Fruit fly (Drosophila melanogaster) whole organism, embryonic: Measurements from ENCODE around the gene Elp4.
A peak's percentile ranks its signal among the peaks of the same experiment; 100 is the strongest.

Source experiments
- Bgb ChIP-seq: fragments of 200-800 bp; sonication (Bioruptor generic); IDR thresholded peaks from 2 replicates; pipeline ENCODE4 v1.3.6; 2022; ENCODE audit warnings: missing biosample characterization, missing genetic modification characterization; ENCODE audit not compliant: partially characterized antibody
- CG10654 ChIP-seq: fragments of 200-800 bp; sonication (Bioruptor generic); optimal IDR thresholded peaks from 2 replicates; lab custom pipeline; 2016; ENCODE audit warnings: missing biosample characterization, missing genetic modification characterization
- CG10979 ChIP-seq: fragments of 200-800 bp; sonication (Bioruptor generic); optimal IDR thresholded peaks from 2 replicates; lab custom pipeline; 2018; ENCODE audit warnings: missing biosample characterization, mild to moderate bottlenecking, missing genetic modification characterization, moderate library complexity
- CG11093 ChIP-seq: fragments of 200-800 bp; sonication (Bioruptor generic); IDR thresholded peaks from 3 replicates; pipeline ENCODE4 v1.3.6; 2022; ENCODE audit warnings: missing biosample characterization, missing genetic modification characterization
- CG11398 ChIP-seq: fragments of 200-800 bp; sonication (Bioruptor generic); optimal IDR thresholded peaks from 2 replicates; lab custom pipeline; 2016; ENCODE audit warnings: missing biosample characterization, missing genetic modification characterization
- CG11696 ChIP-seq: fragments of 200-800 bp; sonication (Bioruptor generic); IDR thresholded peaks from 2 replicates; pipeline ENCODE4 v1.3.6; 2022; ENCODE audit warnings: missing biosample characterization, missing genetic modification characterization
- CG12155 ChIP-seq: fragments of 200-800 bp; sonication (Bioruptor generic); optimal IDR thresholded peaks from 3 replicates; lab custom pipeline; 2016; ENCODE audit warnings: missing biosample characterization, missing genetic modification characterization
- CG1529 ChIP-seq: fragments of 200-800 bp; sonication (Bioruptor generic); optimal IDR thresholded peaks from 3 replicates; lab custom pipeline; 2018; ENCODE audit warnings: missing biosample characterization, missing genetic modification characterization
- CG17802 ChIP-seq: fragments of 200-800 bp; sonication (Bioruptor generic); optimal IDR thresholded peaks from 2 replicates; lab custom pipeline; 2018; ENCODE audit warnings: missing biosample characterization, mild to moderate bottlenecking, missing genetic modification characterization, moderate library complexity
- CG2875 ChIP-seq: fragments of 200-800 bp; sonication (Bioruptor generic); optimal IDR thresholded peaks from 2 replicates; lab custom pipeline; 2017; ENCODE audit warnings: missing biosample characterization, mild to moderate bottlenecking, missing genetic modification characterization, missing genetic modification reagents
- CG31224 ChIP-seq: fragments of 200-800 bp; sonication (Bioruptor generic); IDR thresholded peaks from 2 replicates; pipeline ENCODE4 v1.3.6; 2022; ENCODE audit warnings: missing biosample characterization, missing genetic modification characterization
- CG31365 ChIP-seq: fragments of 200-800 bp; sonication (Bioruptor generic); optimal IDR thresholded peaks from 2 replicates; lab custom pipeline; 2018; ENCODE audit warnings: missing biosample characterization, mild to moderate bottlenecking, missing genetic modification characterization
- CG42726 ChIP-seq: fragments of 200-800 bp; sonication (Bioruptor generic); IDR thresholded peaks from 2 replicates; pipeline ENCODE4 v1.3.6; 2022; ENCODE audit warnings: missing biosample characterization, missing genetic modification characterization; ENCODE audit not compliant: partially characterized antibody
- CG4282 ChIP-seq: fragments of 200-800 bp; sonication (Bioruptor generic); optimal IDR thresholded peaks from 2 replicates; lab custom pipeline; 2016; ENCODE audit warnings: missing biosample characterization, missing genetic modification characterization
- CG4424 ChIP-seq: fragments of 200-800 bp; sonication (Bioruptor generic); optimal IDR thresholded peaks from 3 replicates; lab custom pipeline; 2016; ENCODE audit warnings: missing biosample characterization, missing genetic modification characterization
- CG5953 ChIP-seq: fragments of 200-800 bp; sonication (Bioruptor generic); IDR thresholded peaks from 2 replicates; pipeline ENCODE4 v1.3.6; 2022; ENCODE audit warnings: missing biosample characterization, missing genetic modification characterization
- CG6654 ChIP-seq: fragments of 200-800 bp; sonication (Bioruptor generic); optimal IDR thresholded peaks from 2 replicates; lab custom pipeline; 2017; ENCODE audit warnings: missing biosample characterization, mild to moderate bottlenecking, missing genetic modification characterization
- CG7271 ChIP-seq: fragments of 200-800 bp; sonication (Bioruptor generic); optimal IDR thresholded peaks from 2 replicates; lab custom pipeline; 2018; ENCODE audit warnings: missing biosample characterization, mild to moderate bottlenecking, missing genetic modification characterization, moderate library complexity
- Drgx ChIP-seq: fragments of 200-800 bp; sonication (Bioruptor generic); IDR thresholded peaks from 2 replicates; pipeline ENCODE4 v1.3.6; 2022; ENCODE audit warnings: missing biosample characterization, missing genetic modification characterization
- Fer3 ChIP-seq: fragments of 200-800 bp; sonication (Bioruptor generic); optimal IDR thresholded peaks from 2 replicates; lab custom pipeline; 2018; ENCODE audit warnings: missing biosample characterization, mild to moderate bottlenecking, missing genetic modification characterization, moderate library complexity
- HLH54F ChIP-seq: fragments of 200-800 bp; sonication (Bioruptor generic); optimal IDR thresholded peaks from 3 replicates; lab custom pipeline; 2016; ENCODE audit warnings: missing biosample characterization, missing genetic modification characterization
- HLHmδ ChIP-seq: fragments of 200-800 bp; sonication (Bioruptor generic); optimal IDR thresholded peaks from 2 replicates; lab custom pipeline; 2018; ENCODE audit warnings: missing biosample characterization, mild to moderate bottlenecking, missing genetic modification characterization, moderate library complexity
- Hsf ChIP-seq: fragments of 200-800 bp; sonication (Bioruptor generic); optimal IDR thresholded peaks from 3 replicates; lab custom pipeline; 2016; ENCODE audit warnings: missing biosample characterization, missing genetic modification characterization
- Lim3 ChIP-seq: fragments of 200-800 bp; sonication (Bioruptor generic); IDR thresholded peaks from 2 replicates; pipeline ENCODE4 v1.3.6; 2022; ENCODE audit warnings: missing biosample characterization, missing genetic modification characterization
- MTF-1 ChIP-seq: fragments of 200-800 bp; sonication (Bioruptor generic); optimal IDR thresholded peaks from 2 replicates; lab custom pipeline; 2018; ENCODE audit warnings: missing biosample characterization, mild to moderate bottlenecking, missing genetic modification characterization, borderline replicate concordance
- Ravus ChIP-seq: fragments of 200-800 bp; sonication (Bioruptor generic); IDR thresholded peaks from 2 replicates; pipeline ENCODE4 v1.3.6; 2022; ENCODE audit warnings: missing biosample characterization, missing genetic modification characterization
- Side ChIP-seq: fragments of 200-800 bp; sonication (Bioruptor generic); optimal IDR thresholded peaks from 2 replicates; lab custom pipeline; 2016; ENCODE audit warnings: missing biosample characterization, missing genetic modification characterization
- Sin3A ChIP-seq: fragments of >200 bp; optimal IDR thresholded peaks from 2 replicates; lab custom pipeline; 2018
- Sox102F ChIP-seq: fragments of 200-800 bp; sonication (Bioruptor generic); optimal IDR thresholded peaks from 2 replicates; lab custom pipeline; 2018; ENCODE audit warnings: missing biosample characterization, mild to moderate bottlenecking, missing genetic modification characterization, moderate library complexity
- chinmo ChIP-seq: fragments of 200-800 bp; sonication (Bioruptor generic); IDR thresholded peaks from 4 replicates; pipeline ENCODE4 v1.3.6; 2022; ENCODE audit warnings: missing biosample characterization, missing genetic modification characterization; ENCODE audit not compliant: partially characterized antibody
- chn ChIP-seq: fragments of 200-800 bp; sonication (Bioruptor generic); optimal IDR thresholded peaks from 2 replicates; lab custom pipeline; 2016; ENCODE audit warnings: missing biosample characterization, missing genetic modification characterization
- crp ChIP-seq, 2 experiments: fragments of 200-800 bp; sonication (Bioruptor generic); optimal IDR thresholded peaks; 2 replicates in 1 of 2; 3 replicates in 1 of 2; lab custom pipeline; 2017; ENCODE audit warnings: missing biosample characterization in 2 of 2, missing genetic modification characterization in 2 of 2, mild to moderate bottlenecking in 1 of 2, moderate library complexity in 1 of 2
- disco-r ChIP-seq: fragments of 200-800 bp; sonication (Bioruptor generic); optimal IDR thresholded peaks from 2 replicates; lab custom pipeline; 2016; ENCODE audit warnings: missing biosample characterization, missing genetic modification characterization
- ems ChIP-seq: fragments of 200-800 bp; sonication (Bioruptor generic); optimal IDR thresholded peaks from 3 replicates; lab custom pipeline; 2016; ENCODE audit warnings: missing biosample characterization, missing genetic modification characterization
- fd102C ChIP-seq: fragments of 200-800 bp; sonication (Bioruptor generic); optimal IDR thresholded peaks from 2 replicates; lab custom pipeline; 2018; ENCODE audit warnings: missing biosample characterization, mild to moderate bottlenecking, missing genetic modification characterization, moderate library complexity
- fd3F ChIP-seq: fragments of 200-800 bp; sonication (Bioruptor generic); optimal IDR thresholded peaks from 2 replicates; lab custom pipeline; 2018; ENCODE audit warnings: missing biosample characterization, mild to moderate bottlenecking, missing genetic modification characterization, moderate library complexity
- gem ChIP-seq: fragments of 200-800 bp; sonication (Bioruptor generic); optimal IDR thresholded peaks from 2 replicates; lab custom pipeline; 2019; ENCODE audit warnings: missing biosample characterization, mild to moderate bottlenecking, missing genetic modification characterization, moderate library complexity
- inv ChIP-seq: fragments of 200-800 bp; sonication (Bioruptor generic); IDR thresholded peaks from 2 replicates; pipeline ENCODE4 v1.3.6; 2022; ENCODE audit warnings: missing biosample characterization, missing genetic modification characterization; ENCODE audit not compliant: partially characterized antibody
- knrl ChIP-seq: fragments of 200-800 bp; sonication (Bioruptor generic); IDR thresholded peaks from 3 replicates; pipeline ENCODE4 v1.3.6; 2022; ENCODE audit warnings: missing biosample characterization, missing genetic modification characterization; ENCODE audit not compliant: partially characterized antibody
- lmd ChIP-seq: fragments of 200-800 bp; sonication (Bioruptor generic); IDR thresholded peaks from 2 replicates; pipeline ENCODE4 v1.3.6; 2022; ENCODE audit warnings: missing biosample characterization, missing genetic modification characterization
- lola ChIP-seq, 3 experiments: fragments of >200 bp in 2 of 3; fragments of 200-800 bp in 1 of 3; sonication (Bioruptor generic) in 1 of 3; optimal IDR thresholded peaks; 2 replicates each; lab custom pipeline; 2017 to 2019; ENCODE audit warnings: missing biosample characterization in 3 of 3, missing genetic modification characterization in 3 of 3, mild to moderate bottlenecking in 1 of 3, moderate library complexity in 1 of 3
- lov ChIP-seq, 2 experiments: fragments of 200-800 bp in 1 of 2; fragments of >200 bp in 1 of 2; sonication (Bioruptor generic) in 1 of 2; IDR thresholded peaks in 1 of 2; optimal IDR thresholded peaks in 1 of 2; 2 replicates in 1 of 2; 3 replicates in 1 of 2; pipeline versions ENCODE4 v1.3.6 to Lab custom; 2017 to 2022; ENCODE audit warnings: missing biosample characterization in 1 of 2, missing genetic modification characterization in 1 of 2
- oc ChIP-seq: fragments of 200-800 bp; sonication (Bioruptor generic); optimal IDR thresholded peaks from 2 replicates; lab custom pipeline; 2018; ENCODE audit warnings: missing biosample characterization, mild to moderate bottlenecking, missing genetic modification characterization, moderate library complexity
- pum ChIP-seq: fragments of 200-800 bp; sonication (Bioruptor generic); optimal IDR thresholded peaks from 2 replicates; lab custom pipeline; 2016; ENCODE audit warnings: missing biosample characterization, missing genetic modification characterization
- row ChIP-seq: fragments of 200-800 bp; sonication (Bioruptor generic); IDR thresholded peaks from 3 replicates; pipeline ENCODE4 v1.3.6; 2022; ENCODE audit warnings: missing biosample characterization, missing genetic modification characterization
- sug ChIP-seq: fragments of 200-800 bp; optimal IDR thresholded peaks from 2 replicates; lab custom pipeline; 2019; ENCODE audit warnings: missing biosample characterization, mild to moderate bottlenecking, missing genetic modification characterization, moderate library complexity
- trh ChIP-seq: fragments of 200-800 bp; sonication (Bioruptor generic); optimal IDR thresholded peaks from 2 replicates; lab custom pipeline; 2016; ENCODE audit warnings: missing biosample characterization, missing genetic modification characterization
- usp ChIP-seq: fragments of >200 bp; optimal IDR thresholded peaks from 2 replicates; lab custom pipeline; 2017; ENCODE audit warnings: missing biosample characterization, missing genetic modification characterization

Elp4 gene

dm6 chr2L:5523848-5524473, at the start of gene Elp4, which contains the start of gene Vps52:
Gene Elp4, plus strand, starts transcription at chr2L:5524139.
Gene Vps52, minus strand, starts transcription at chr2L:5523898.
- TF ChIP-seq Bgb = peak; percentile 71
- TF ChIP-seq fd102C (GFP tag; lab: Kevin White, UChicago) = no peak
- TF ChIP-seq lola (GFP tag; optimal IDR thresholded peaks at IDR 0.05; lab: Kevin White, UChicago) = peak in 1 of 3 experiments; percentile 81
- peak; percentile 65 for TF ChIP-seq CG10654 (GFP tag; lab: Kevin White, UChicago)
- peak; percentile 40; the same call in 1 of the 2 replicates for TF ChIP-seq CG5953 (GFP tag; lab: Robert Waterston, UW)
- peak; percentile 36 for TF ChIP-seq pum (GFP tag; lab: Kevin White, UChicago)
- TF ChIP-seq CG17802 (tag; lab: Kevin White, UChicago) = peak; percentile 41
- peak; percentile 3 for TF ChIP-seq Sin3A (lab: Kevin White, UChicago)
- TF ChIP-seq Lim3 (GFP tag; lab: Robert Waterston, UW) = no peak
- no peak for TF ChIP-seq disco-r (GFP tag; lab: Kevin White, UChicago)
- TF ChIP-seq inv (GFP tag; lab: Robert Waterston, UW) = peak; percentile 64
- no peak for TF ChIP-seq CG31365
- TF ChIP-seq oc = peak; percentile 53
- TF ChIP-seq lov (optimal IDR thresholded peaks at IDR 0.05; lab: Kevin White, UChicago) = no peak
- TF ChIP-seq lov (GFP tag; IDR thresholded peaks at IDR 0.05; lab: Robert Waterston, UW) = no peak
- peak; percentile 29 for TF ChIP-seq CG6654
- TF ChIP-seq CG12155 (GFP tag; lab: Kevin White, UChicago) = peak; percentile 77
- no peak; the same call in 1 of the 2 replicates for TF ChIP-seq Ravus (GFP tag; lab: Robert Waterston, UW)
- TF ChIP-seq CG11696 = no peak
- peak; percentile 73 for TF ChIP-seq Hsf
- peak; percentile 82 for TF ChIP-seq Fer3 (tag; lab: Kevin White, UChicago)
- peak; percentile 16 for TF ChIP-seq ems
- peak; percentile 46; the same call in 1 of the 2 replicates for TF ChIP-seq CG42726 (GFP tag; lab: Robert Waterston, UW)
- TF ChIP-seq CG1529 (GFP tag; lab: Kevin White, UChicago) = peak; percentile 27
- no peak for TF ChIP-seq HLHmδ (GFP tag; lab: Kevin White, UChicago)
- peak; percentile 14 for TF ChIP-seq Side (GFP tag; lab: Kevin White, UChicago)
- peak; percentile 80 to 95 for TF ChIP-seq crp (GFP tag; optimal IDR thresholded peaks at IDR 0.05; lab: Kevin White, UChicago)
- no peak for TF ChIP-seq usp (GFP tag; lab: Kevin White, UChicago)
- peak; percentile 56; the same call in 1 of the 2 replicates for TF ChIP-seq CG31224
- TF ChIP-seq Sox102F = no peak
- 0 out of 4 replicates have a peak, but pooled peaks have one; percentile 55 for TF ChIP-seq chinmo (GFP tag; lab: Robert Waterston, UW)
- TF ChIP-seq CG11398 (GFP tag; lab: Kevin White, UChicago) = no peak
- TF ChIP-seq CG4424 (GFP tag; lab: Kevin White, UChicago) = peak; percentile 77
- TF ChIP-seq fd3F (GFP tag; lab: Kevin White, UChicago) = peak; percentile 78
- peak; percentile 65 for TF ChIP-seq CG10979
- peak; percentile 66 for TF ChIP-seq trh
- TF ChIP-seq CG11093 = no peak
- no peak for TF ChIP-seq MTF-1
- TF ChIP-seq CG7271 (tag; lab: Kevin White, UChicago) = peak; percentile 28
- TF ChIP-seq lmd = peak; percentile 70
- TF ChIP-seq sug (tag; lab: Kevin White, UChicago) = peak; percentile 85
- no peak for TF ChIP-seq CG4282 (GFP tag; lab: Kevin White, UChicago)
- peak; percentile 40 for TF ChIP-seq chn (GFP tag; lab: Kevin White, UChicago)
- peak; percentile 16 for TF ChIP-seq CG2875 (GFP tag; lab: Kevin White, UChicago)
- TF ChIP-seq Drgx (GFP tag; lab: Robert Waterston, UW) = peak; percentile 57; the same call in 1 of the 2 replicates
- peak; percentile 72 for TF ChIP-seq knrl (GFP tag; lab: Robert Waterston, UW)
- peak; percentile 47 for TF ChIP-seq HLH54F (GFP tag; lab: Kevin White, UChicago)
- TF ChIP-seq row (GFP tag; lab: Robert Waterston, UW) = peak; percentile 85
- TF ChIP-seq gem = peak; percentile 88
